Worm (Caenorhabditis elegans) whole organism, young adult: ENCODE data around the gene rin-1.

Experiments used
- B0019.2 ChIP-seq: fragments of 200-800 bp; sonication (Bioruptor generic); conservative IDR thresholded peaks from 2 replicates; pipeline ENCODE4 v1.3.6; 2022; ENCODE audit warnings: missing genetic modification reagents, missing genetic modification characterization, missing compliant biosample characterization
- D2030.7 ChIP-seq: fragments of 200-800 bp; sonication (Bioruptor generic); IDR thresholded peaks from 2 replicates; pipeline ENCODE4 v1.3.6; 2022; ENCODE audit warnings: missing genetic modification reagents, missing genetic modification characterization, missing compliant biosample characterization
- F10E7.11 ChIP-seq: sonication (generic microtip); optimal IDR thresholded peaks from 2 replicates; lab custom pipeline; 2017; ENCODE audit warnings: mild to moderate bottlenecking, missing genetic modification characterization, moderate library complexity, missing compliant biosample characterization
- F23B12.7 ChIP-seq: sonication (generic microtip); optimal IDR thresholded peaks from 2 replicates; lab custom pipeline; 2017; ENCODE audit warnings: missing genetic modification characterization, mild to moderate bottlenecking, missing compliant biosample characterization, antibody characterized with exemption, moderate library complexity; ENCODE audit not compliant: insufficient read depth
- F55B11.4 ChIP-seq: sonication (generic microtip); optimal IDR thresholded peaks from 2 replicates; lab custom pipeline; 2016; ENCODE audit warnings: missing compliant biosample characterization, missing genetic modification characterization, borderline replicate concordance; ENCODE audit not compliant: insufficient read depth
- F57C9.4 ChIP-seq: sonication (generic microtip); optimal IDR thresholded peaks from 2 replicates; lab custom pipeline; 2017; ENCODE audit warnings: mild to moderate bottlenecking, missing genetic modification characterization, missing compliant biosample characterization
- K11D2.4 ChIP-seq: fragments of 200-800 bp; sonication (Bioruptor generic); IDR thresholded peaks from 2 replicates; pipeline ENCODE4 v1.3.6; 2022; ENCODE audit warnings: missing genetic modification reagents, missing genetic modification characterization, missing compliant biosample characterization
- T26A5.8 ChIP-seq: sonication (generic microtip); optimal IDR thresholded peaks from 2 replicates; lab custom pipeline; 2016; ENCODE audit warnings: missing genetic modification characterization, missing compliant biosample characterization
- ZK185.1 ChIP-seq: sonication (generic microtip); optimal IDR thresholded peaks from 2 replicates; lab custom pipeline; 2016; ENCODE audit warnings: mild to moderate bottlenecking, missing genetic modification characterization, missing compliant biosample characterization; ENCODE audit not compliant: poor library complexity, severe bottlenecking
- aptf-2 ChIP-seq: fragments of 200-800 bp; sonication (Bioruptor generic); conservative IDR thresholded peaks from 2 replicates; pipeline ENCODE4 v1.3.6; 2022; ENCODE audit warnings: missing genetic modification reagents, missing genetic modification characterization, missing compliant biosample characterization
- atf-7 ChIP-seq: sonication (generic microtip); optimal IDR thresholded peaks from 2 replicates; lab custom pipeline; 2017; ENCODE audit warnings: mild to moderate bottlenecking, missing genetic modification characterization, missing compliant biosample characterization
- athp-1 ChIP-seq: sonication (generic microtip); optimal IDR thresholded peaks from 2 replicates; lab custom pipeline; 2017; ENCODE audit warnings: mild to moderate bottlenecking, missing genetic modification characterization, missing compliant biosample characterization
- cebp-1 ChIP-seq, 2 experiments: fragments of 200-800 bp in 1 of 2; sonication (Bioruptor generic) in 1 of 2; sonication (generic microtip) in 1 of 2; IDR thresholded peaks in 1 of 2; optimal IDR thresholded peaks in 1 of 2; 2 replicates each; pipeline versions ENCODE4 v1.3.6 to Lab custom; 2017 to 2022; ENCODE audit warnings: missing compliant biosample characterization in 2 of 2, missing genetic modification characterization in 2 of 2, mild to moderate bottlenecking in 1 of 2, missing genetic modification reagents in 1 of 2, moderate library complexity in 1 of 2
- ceh-27 ChIP-seq: fragments of 200-800 bp; sonication (Bioruptor generic); optimal IDR thresholded peaks from 2 replicates; lab custom pipeline; 2018; ENCODE audit warnings: mild to moderate bottlenecking, missing genetic modification characterization, moderate library complexity, missing compliant biosample characterization
- ceh-40 ChIP-seq: fragments of 200-800 bp; sonication (Bioruptor generic); IDR thresholded peaks from 2 replicates; pipeline ENCODE4 v1.3.6; 2022; ENCODE audit warnings: missing genetic modification characterization, missing compliant biosample characterization
- ceh-58 ChIP-seq: fragments of 200-800 bp; sonication (Bioruptor generic); IDR thresholded peaks from 2 replicates; pipeline ENCODE4 v1.3.6; 2022; ENCODE audit warnings: missing genetic modification characterization, missing compliant biosample characterization
- ceh-91 ChIP-seq: fragments of 200-800 bp; sonication (Bioruptor generic); IDR thresholded peaks from 2 replicates; pipeline ENCODE4 v1.3.6; 2022; ENCODE audit warnings: missing genetic modification reagents, missing genetic modification characterization, missing compliant biosample characterization
- chd-7 ChIP-seq: sonication (generic microtip); optimal IDR thresholded peaks from 2 replicates; lab custom pipeline; 2016; ENCODE audit warnings: mild to moderate bottlenecking, missing genetic modification characterization, moderate library complexity, missing compliant biosample characterization
- egl-18 ChIP-seq: fragments of 200-800 bp; sonication (Bioruptor generic); IDR thresholded peaks from 2 replicates; pipeline ENCODE4 v1.3.6; 2022; ENCODE audit warnings: missing genetic modification reagents, missing genetic modification characterization, missing compliant biosample characterization
- egl-44 ChIP-seq: fragments of 200-800 bp; sonication (Bioruptor generic); IDR thresholded peaks from 2 replicates; pipeline ENCODE4 v1.3.6; 2022; ENCODE audit warnings: missing genetic modification reagents, missing genetic modification characterization, missing compliant biosample characterization
- egrh-3 ChIP-seq: fragments of 200-800 bp; sonication (Bioruptor generic); IDR thresholded peaks from 2 replicates; pipeline ENCODE4 v1.3.6; 2022; ENCODE audit warnings: missing genetic modification reagents, missing genetic modification characterization, missing compliant biosample characterization
- hlh-26 ChIP-seq: fragments of 200-800 bp; sonication (Bioruptor generic); conservative IDR thresholded peaks from 2 replicates; pipeline ENCODE4 v1.3.6; 2022; ENCODE audit warnings: missing genetic modification reagents, missing genetic modification characterization, missing compliant biosample characterization
- let-607 ChIP-seq, 2 experiments: fragments of 200-800 bp in 1 of 2; sonication (Bioruptor generic) in 1 of 2; sonication (generic microtip) in 1 of 2; optimal IDR thresholded peaks; 2 replicates each; lab custom pipeline; 2016 to 2018; ENCODE audit warnings: mild to moderate bottlenecking in 2 of 2, missing compliant biosample characterization in 2 of 2, missing genetic modification characterization in 2 of 2, moderate library complexity in 2 of 2, missing genotype in 1 of 2
- lin-35 ChIP-seq, 3 experiments: fragments of 150-350 bp in 2 of 3; sonication (generic microtip) in 1 of 3; optimal IDR thresholded peaks; 2 replicates each; lab custom pipeline; 2014 to 2018; ENCODE audit warnings: missing biosample characterization in 3 of 3, missing genetic modification characterization in 3 of 3, missing genetic modification reagents in 3 of 3
- lir-1 ChIP-seq: fragments of 200-800 bp; sonication (Bioruptor generic); conservative IDR thresholded peaks from 2 replicates; pipeline ENCODE4 v1.3.6; 2022; ENCODE audit warnings: missing genetic modification reagents, missing genetic modification characterization, missing compliant biosample characterization
- mes-4 ChIP-seq: sonication (generic microtip); optimal IDR thresholded peaks from 2 replicates; lab custom pipeline; 2016; ENCODE audit warnings: missing genotype, missing genetic modification characterization, missing compliant biosample characterization
- mxl-1 ChIP-seq: sonication (generic microtip); optimal IDR thresholded peaks from 2 replicates; lab custom pipeline; 2016; ENCODE audit warnings: missing genetic modification characterization, missing compliant biosample characterization
- nfya-2 ChIP-seq: fragments of 200-800 bp; sonication (Bioruptor generic); IDR thresholded peaks from 2 replicates; pipeline ENCODE4 v1.3.6; 2022; ENCODE audit warnings: missing genetic modification reagents, missing genetic modification characterization, missing compliant biosample characterization
- nhr-179 ChIP-seq: sonication (generic microtip); optimal IDR thresholded peaks from 2 replicates; lab custom pipeline; 2016; ENCODE audit warnings: mild to moderate bottlenecking, missing genetic modification characterization, missing compliant biosample characterization
- nhr-80 ChIP-seq: sonication (generic microtip); optimal IDR thresholded peaks from 2 replicates; lab custom pipeline; 2016; ENCODE audit warnings: missing genetic modification characterization, missing compliant biosample characterization
- nhr-90 ChIP-seq: sonication (generic microtip); optimal IDR thresholded peaks from 2 replicates; lab custom pipeline; 2016; ENCODE audit warnings: missing genotype, mild to moderate bottlenecking, missing genetic modification characterization, missing compliant biosample characterization
- sdz-38 ChIP-seq: sonication (generic microtip); optimal IDR thresholded peaks from 2 replicates; lab custom pipeline; 2016; ENCODE audit warnings: missing genotype, missing genetic modification characterization, missing compliant biosample characterization
- sea-2 ChIP-seq: fragments of 200-800 bp; sonication (Bioruptor generic); IDR thresholded peaks from 2 replicates; pipeline ENCODE4 v1.3.6; 2022; ENCODE audit warnings: missing genetic modification characterization, missing compliant biosample characterization
- snpc-3.4 ChIP-seq: sonication (generic microtip); optimal IDR thresholded peaks from 2 replicates; lab custom pipeline; 2017; ENCODE audit warnings: missing genetic modification characterization, mild to moderate bottlenecking, missing compliant biosample characterization, antibody characterized with exemption, moderate library complexity, missing genotype, missing genetic modification reagents
- snpc-4 ChIP-seq, 5 experiments: fragments of 150-350 bp in 1 of 5; sonication (generic microtip) in 4 of 5; optimal IDR thresholded peaks; 2 replicates each; lab custom pipeline; 2014 to 2018; ENCODE audit warnings: missing genetic modification characterization in 5 of 5, missing biosample characterization in 3 of 5, antibody characterized with exemption in 2 of 5, mild to moderate bottlenecking in 2 of 5, missing compliant biosample characterization in 2 of 5, missing genotype in 2 of 5, moderate library complexity in 2 of 5, missing genetic modification reagents in 1 of 5
- somi-1 ChIP-seq: fragments of 200-800 bp; sonication (Bioruptor generic); optimal IDR thresholded peaks from 2 replicates; lab custom pipeline; 2018; ENCODE audit warnings: mild to moderate bottlenecking, missing genetic modification characterization, missing compliant biosample characterization
- tbx-9 ChIP-seq: sonication (generic microtip); optimal IDR thresholded peaks from 2 replicates; lab custom pipeline; 2016; ENCODE audit warnings: borderline replicate concordance, missing genetic modification characterization, inconsistent platforms, missing compliant biosample characterization
- tlf-1 ChIP-seq: fragments of 200-800 bp; sonication (Bioruptor generic); optimal IDR thresholded peaks from 2 replicates; lab custom pipeline; 2018; ENCODE audit warnings: mild to moderate bottlenecking, missing genetic modification characterization, missing compliant biosample characterization
- unc-130 ChIP-seq: sonication (generic microtip); optimal IDR thresholded peaks from 2 replicates; lab custom pipeline; 2016; ENCODE audit warnings: missing genetic modification reagents, missing genetic modification characterization, missing compliant biosample characterization
- zfh-2 ChIP-seq: fragments of 200-800 bp; sonication (Bioruptor generic); conservative IDR thresholded peaks from 2 replicates; pipeline ENCODE4 v1.3.6; 2022; ENCODE audit warnings: missing genetic modification reagents, missing genetic modification characterization, missing compliant biosample characterization
- zim-3 ChIP-seq: sonication (generic microtip); optimal IDR thresholded peaks from 2 replicates; lab custom pipeline; 2017; ENCODE audit warnings: mild to moderate bottlenecking, missing genetic modification characterization, moderate library complexity, missing compliant biosample characterization
- ztf-22 ChIP-seq: fragments of 200-800 bp; sonication (Bioruptor generic); optimal IDR thresholded peaks from 2 replicates; lab custom pipeline; 2018; ENCODE audit warnings: mild to moderate bottlenecking, missing genetic modification characterization, moderate library complexity, missing compliant biosample characterization
- ztf-26 ChIP-seq: sonication (generic microtip); optimal IDR thresholded peaks from 2 replicates; lab custom pipeline; 2017; ENCODE audit warnings: missing genetic modification characterization, missing compliant biosample characterization
- ztf-28 ChIP-seq: fragments of 200-800 bp; sonication (Bioruptor generic); IDR thresholded peaks from 2 replicates; pipeline ENCODE4 v1.3.6; 2022; ENCODE audit warnings: missing genetic modification reagents, missing genetic modification characterization, missing compliant biosample characterization
- ztf-3 ChIP-seq: fragments of 200-800 bp; sonication (Bioruptor generic); optimal IDR thresholded peaks from 2 replicates; lab custom pipeline; 2018; ENCODE audit warnings: mild to moderate bottlenecking, missing genetic modification characterization, missing compliant biosample characterization

Gene rin-1

ce11 chrV:14849628-14850027 is 34.2 kb upstream of the rin-1 start (continued):
- peak; percentile 39 for TF ChIP-seq tlf-1 (GFP tag; lab: Kevin White, UChicago)
- no peak for TF ChIP-seq ceh-58 (GFP tag; lab: Robert Waterston, UW)
- TF ChIP-seq egl-18 (GFP tag; lab: Robert Waterston, UW): no peak
- 0 out of 2 replicates have a peak, but pooled peaks have one; percentile 22 for TF ChIP-seq lir-1 (GFP tag; lab: Robert Waterston, UW)
- peak; percentile 34 to 54 for TF ChIP-seq let-607 (tag; optimal IDR thresholded peaks at IDR 0.05; lab: Kevin White, UChicago)
- TF ChIP-seq F23B12.7: peak; percentile 50
- no peak for TF ChIP-seq F57C9.4 (tag; lab: Kevin White, UChicago)
- TF ChIP-seq chd-7: peak; percentile 80
- no peak for TF ChIP-seq sea-2
- TF ChIP-seq ztf-22 (GFP tag; lab: Kevin White, UChicago): peak; percentile 70
- TF ChIP-seq tbx-9: no peak
- TF ChIP-seq ceh-27 (GFP tag; lab: Kevin White, UChicago): no peak
- TF ChIP-seq zim-3: no peak
- TF ChIP-seq ceh-91 (GFP tag; lab: Robert Waterston, UW): no peak
- TF ChIP-seq ztf-26 (tag; lab: Kevin White, UChicago): peak; percentile 79
- peak; percentile 84 for TF ChIP-seq somi-1 (GFP tag; lab: Kevin White, UChicago)
- TF ChIP-seq nfya-2 (GFP tag; lab: Robert Waterston, UW): no peak
- peak; percentile 75 for TF ChIP-seq nhr-80

ce11 chrV:14848510-14849206 is 33.3 kb upstream of the rin-1 start:
- TF ChIP-seq zfh-2 (no peak), ztf-22 (GFP tag; lab: Kevin White, UChicago) (peak; percentile 61), unc-130 (GFP tag; lab: Kevin White, UChicago) (no peak), lin-35 (GFP tag; optimal IDR thresholded peaks at IDR 0.05; lab: Kevin White, UChicago) (no peak), ztf-28 (GFP tag; lab: Robert Waterston, UW) (no peak), F55B11.4 (tag; lab: Kevin White, UChicago) (no peak), nhr-90 (tag; lab: Kevin White, UChicago) (peak; percentile 44), nfya-2 (GFP tag; lab: Robert Waterston, UW) (no peak), nhr-80 (peak; percentile 61), aptf-2 (no peak), K11D2.4 (GFP tag; lab: Robert Waterston, UW) (peak; percentile 62), cebp-1 (GFP tag; IDR thresholded peaks at IDR 0.05; lab: Robert Waterston, UW) (peak; percentile 46; the same call in 1 of the 2 replicates), cebp-1 (tag; optimal IDR thresholded peaks at IDR 0.05; lab: Kevin White, UChicago) (peak; percentile 75), hlh-26 (GFP tag; lab: Robert Waterston, UW) (no peak), egl-44 (GFP tag; lab: Robert Waterston, UW) (no peak), snpc-4 (GFP tag; optimal IDR thresholded peaks at IDR 0.05; lab: Kevin White, UChicago) (no peak), snpc-4 (tag; optimal IDR thresholded peaks at IDR 0.05; lab: Kevin White, UChicago) (peak in 1 of 4 experiments; percentile 47), snpc-3.4 (tag; lab: Kevin White, UChicago) (no peak), mes-4 (tag; lab: Kevin White, UChicago) (no peak), ZK185.1 (tag; lab: Kevin White, UChicago) (no peak), ceh-40 (no peak), D2030.7 (GFP tag; lab: Robert Waterston, UW) (no peak), nhr-179 (tag; lab: Kevin White, UChicago) (no peak), egrh-3 (no peak), athp-1 (tag; lab: Kevin White, UChicago) (no peak), mxl-1 (no peak), ztf-3 (GFP tag; lab: Kevin White, UChicago) (no peak), B0019.2 (no peak), atf-7 (tag; lab: Kevin White, UChicago) (peak; percentile 60), T26A5.8 (no peak), F10E7.11 (tag; lab: Kevin White, UChicago) (no peak), sdz-38 (tag; lab: Kevin White, UChicago) (no peak)
